Fruit fly (Drosophila melanogaster) S2 (cell line): ENCODE measurements around the gene wdb.

Source experiments
- CG8478 ChIP-seq: fragments of >200 bp; optimal IDR thresholded peaks from 2 replicates; lab custom pipeline; 2018
- CTCF ChIP-seq, 2 experiments: fragments of >200 bp; optimal IDR thresholded peaks; 2 replicates each; lab custom pipeline; 2018

- TF ChIP-seq CG8478 (lab: Kevin White, UChicago) (no peak), CTCF (optimal IDR thresholded peaks at IDR 0.05; lab: Kevin White, UChicago) (no peak)
These were observed 26.2 kb downstream of the wdb start for dm6 chr3R:27555853-27556252.
